Worm (Caenorhabditis elegans) whole organism, early embryonic: ENCODE measurements around the gene F49F1.11.
"Not testable (repeated sequence)": the region's sequence is repeated elsewhere in the genome, so short reads cannot be mapped to it uniquely, and the experiment has no call there.

Source experiments
- B0310.2 ChIP-seq: sonication (generic microtip); optimal IDR thresholded peaks from 2 replicates; lab custom pipeline; 2016; ENCODE audit warnings: mild to moderate bottlenecking, missing genetic modification characterization, missing compliant biosample characterization
- F13C5.2 ChIP-seq: sonication (generic microtip); optimal IDR thresholded peaks from 2 replicates; lab custom pipeline; 2017; ENCODE audit warnings: mild to moderate bottlenecking, missing genetic modification characterization, inconsistent platforms, missing compliant biosample characterization
- aly-1 ChIP-seq: sonication (generic microtip); optimal IDR thresholded peaks from 2 replicates; lab custom pipeline; 2016; ENCODE audit warnings: missing genetic modification characterization, missing compliant biosample characterization
- ama-1 ChIP-seq: fragments of 150-350 bp; optimal IDR thresholded peaks from 2 replicates; lab custom pipeline; 2014
- ceh-13 ChIP-seq: fragments of 200-800 bp; sonication (Bioruptor generic); optimal IDR thresholded peaks from 2 replicates; lab custom pipeline; 2018; ENCODE audit warnings: mild to moderate bottlenecking, missing genetic modification characterization, missing compliant biosample characterization
- ceh-36 ChIP-seq: sonication (generic microtip); optimal IDR thresholded peaks from 2 replicates; lab custom pipeline; 2016; ENCODE audit warnings: missing genetic modification characterization, inconsistent platforms, missing compliant biosample characterization
- ets-7 ChIP-seq: sonication (generic microtip); optimal IDR thresholded peaks from 2 replicates; lab custom pipeline; 2016; ENCODE audit warnings: missing genotype, missing genetic modification characterization, missing compliant biosample characterization
- flt-1 ChIP-seq: fragments of 200-800 bp; sonication (Bioruptor generic); IDR thresholded peaks from 2 replicates; pipeline ENCODE4 v1.3.6; 2022; ENCODE audit warnings: missing genetic modification characterization, missing compliant biosample characterization
- hmbx-1 ChIP-seq: sonication (generic microtip); optimal IDR thresholded peaks from 2 replicates; lab custom pipeline; 2016; ENCODE audit warnings: mild to moderate bottlenecking, missing genetic modification characterization, missing compliant biosample characterization
- hmg-4 ChIP-seq: fragments of 200-800 bp; sonication (Bioruptor generic); optimal IDR thresholded peaks from 2 replicates; lab custom pipeline; 2018; ENCODE audit warnings: mild to moderate bottlenecking, missing genetic modification characterization, missing compliant biosample characterization
- hnd-1 ChIP-seq: sonication (generic microtip); optimal IDR thresholded peaks from 2 replicates; lab custom pipeline; 2016; ENCODE audit warnings: missing genetic modification characterization, missing compliant biosample characterization
- pes-1 ChIP-seq: fragments of 200-800 bp; sonication (Bioruptor generic); IDR thresholded peaks from 2 replicates; pipeline ENCODE4 v1.3.6; 2022; ENCODE audit warnings: missing genetic modification reagents, missing genetic modification characterization, missing compliant biosample characterization
- scrt-1 ChIP-seq: fragments of 200-800 bp; sonication (Bioruptor generic); IDR thresholded peaks from 2 replicates; pipeline ENCODE4 v1.3.6; 2022; ENCODE audit warnings: missing genetic modification characterization, missing compliant biosample characterization
- sea-1 ChIP-seq: fragments of 200-800 bp; sonication (Bioruptor generic); conservative IDR thresholded peaks from 2 replicates; pipeline ENCODE4 v1.3.6; 2022; ENCODE audit warnings: missing genetic modification characterization, missing compliant biosample characterization
- tbx-11 ChIP-seq: fragments of 200-800 bp; sonication (Bioruptor generic); IDR thresholded peaks from 2 replicates; pipeline ENCODE4 v1.3.6; 2022; ENCODE audit warnings: missing genetic modification characterization, missing compliant biosample characterization
- tbx-37 ChIP-seq: fragments of 200-800 bp; sonication (Bioruptor generic); conservative IDR thresholded peaks from 2 replicates; pipeline ENCODE4 v1.3.6; 2022; ENCODE audit warnings: missing genetic modification reagents, missing genetic modification characterization, missing compliant biosample characterization
- tra-4 ChIP-seq: sonication (generic microtip); optimal IDR thresholded peaks from 2 replicates; lab custom pipeline; 2017; ENCODE audit warnings: missing genetic modification characterization, missing compliant biosample characterization

F49F1.11 gene

ce11 chrIV:4141311-4141710, at the start of gene F49F1.11:
Gene F49F1.11, minus strand, starts transcription at chrIV:4141411.
- TF ChIP-seq ceh-36 (tag; lab: Kevin White, UChicago) (no peak), aly-1 (tag; lab: Kevin White, UChicago) (no peak), hmbx-1 (tag; lab: Kevin White, UChicago) (no peak)

ce11 chrIV:4186099-4186498, 44.9 kb upstream of the F49F1.11 start, which contains the start of gene K08D10.11:
Gene K08D10.11, minus strand, starts transcription at chrIV:4186199.
- not testable (repeated sequence) for TF ChIP-seq hmbx-1 (tag; lab: Kevin White, UChicago); ama-1 (lab: Kevin White, UChicago); sea-1 (GFP tag; lab: Robert Waterston, UW)

ce11 chrIV:4178424-4178823, 37.2 kb upstream of the F49F1.11 start, which contains the start of gene tsen-34:
Gene tsen-34, plus strand, starts transcription at chrIV:4178457.
- no peak for TF ChIP-seq ets-7 (tag; lab: Kevin White, UChicago)
- no peak for TF ChIP-seq scrt-1
- TF ChIP-seq flt-1 (GFP tag; lab: Robert Waterston, UW), result no peak
- no peak for TF ChIP-seq ceh-13 (GFP tag; lab: Kevin White, UChicago)
- peak; percentile 4 for TF ChIP-seq ama-1 (lab: Kevin White, UChicago)

ce11 chrIV:4177560-4177959, 36.3 kb upstream of the F49F1.11 start:
- no peak for TF ChIP-seq tbx-11
- TF ChIP-seq hnd-1, result no peak
- no peak for TF ChIP-seq ceh-13 (GFP tag; lab: Kevin White, UChicago)
- no peak for TF ChIP-seq hmbx-1 (tag; lab: Kevin White, UChicago)
- no peak for TF ChIP-seq sea-1 (GFP tag; lab: Robert Waterston, UW)
- no peak for TF ChIP-seq pes-1 (GFP tag; lab: Robert Waterston, UW)
- TF ChIP-seq ceh-36 (tag; lab: Kevin White, UChicago), result no peak
- no peak for TF ChIP-seq F13C5.2 (tag; lab: Kevin White, UChicago)
- TF ChIP-seq aly-1 (tag; lab: Kevin White, UChicago), result no peak
- TF ChIP-seq hmg-4 (GFP tag; lab: Kevin White, UChicago), result no peak
- no peak for TF ChIP-seq ama-1 (lab: Kevin White, UChicago)
- no peak for TF ChIP-seq B0310.2 (tag; lab: Kevin White, UChicago)
- no peak for TF ChIP-seq tra-4 (tag; lab: Kevin White, UChicago)
- no peak for TF ChIP-seq tbx-37 (GFP tag; lab: Robert Waterston, UW)
- TF ChIP-seq flt-1 (GFP tag; lab: Robert Waterston, UW), result no peak
- TF ChIP-seq ets-7 (tag; lab: Kevin White, UChicago), result no peak
- TF ChIP-seq scrt-1, result no peak

ce11 chrIV:4176659-4177058, 35.4 kb upstream of the F49F1.11 start:
- TF ChIP-seq pes-1 (GFP tag; lab: Robert Waterston, UW) (no peak), F13C5.2 (tag; lab: Kevin White, UChicago) (no peak), hmbx-1 (tag; lab: Kevin White, UChicago) (no peak), ama-1 (lab: Kevin White, UChicago) (no peak), scrt-1 (no peak), hmg-4 (GFP tag; lab: Kevin White, UChicago) (no peak), sea-1 (GFP tag; lab: Robert Waterston, UW) (no peak), ceh-13 (GFP tag; lab: Kevin White, UChicago) (no peak), ets-7 (tag; lab: Kevin White, UChicago) (no peak), B0310.2 (tag; lab: Kevin White, UChicago) (no peak), tra-4 (tag; lab: Kevin White, UChicago) (no peak), hnd-1 (no peak), ceh-36 (tag; lab: Kevin White, UChicago) (no peak), tbx-37 (GFP tag; lab: Robert Waterston, UW) (no peak), flt-1 (GFP tag; lab: Robert Waterston, UW) (no peak), tbx-11 (no peak)

- TF ChIP-seq hnd-1 (no peak), tra-4 (tag; lab: Kevin White, UChicago) (no peak), pes-1 (GFP tag; lab: Robert Waterston, UW) (no peak), aly-1 (tag; lab: Kevin White, UChicago) (no peak), ets-7 (tag; lab: Kevin White, UChicago) (no peak), B0310.2 (tag; lab: Kevin White, UChicago) (no peak), tbx-37 (GFP tag; lab: Robert Waterston, UW) (no peak), F13C5.2 (tag; lab: Kevin White, UChicago) (no peak), scrt-1 (no peak), tbx-11 (no peak), hmbx-1 (tag; lab: Kevin White, UChicago) (no peak), ceh-13 (GFP tag; lab: Kevin White, UChicago) (no peak), flt-1 (GFP tag; lab: Robert Waterston, UW) (no peak), hmg-4 (GFP tag; lab: Kevin White, UChicago) (no peak), sea-1 (GFP tag; lab: Robert Waterston, UW) (no peak), ama-1 (lab: Kevin White, UChicago) (no peak)
Measured at ce11 chrIV:4176088-4176487, 34.9 kb upstream of the F49F1.11 start, which contains the start of gene dnj-15. Gene dnj-15, plus strand, starts transcription at chrIV:4176388.

- no peak for TF ChIP-seq tra-4 (tag; lab: Kevin White, UChicago)
- no peak for TF ChIP-seq ets-7 (tag; lab: Kevin White, UChicago)
- no peak for TF ChIP-seq scrt-1
- no peak for TF ChIP-seq hmbx-1 (tag; lab: Kevin White, UChicago)
- no peak for TF ChIP-seq hnd-1
- TF ChIP-seq tbx-11, result no peak
- TF ChIP-seq tbx-37 (GFP tag; lab: Robert Waterston, UW), result no peak
- no peak for TF ChIP-seq pes-1 (GFP tag; lab: Robert Waterston, UW)
- TF ChIP-seq hmg-4 (GFP tag; lab: Kevin White, UChicago), result no peak
- no peak for TF ChIP-seq ceh-13 (GFP tag; lab: Kevin White, UChicago)
- TF ChIP-seq F13C5.2 (tag; lab: Kevin White, UChicago), result no peak
Measured at ce11 chrIV:4173789-4174188, 32.6 kb upstream of the F49F1.11 start, which contains the start of gene rnp-3. Gene rnp-3, plus strand, starts transcription at chrIV:4174089.
